Fruit fly (Drosophila melanogaster): ENCODE data around the gene CG13907.

Gene CG13907

dm6 chr3L:897080-897479, 15.3 kb upstream of the CG13907 start, which contains the start of gene CG34057:
TSS of gene CG34057 (plus strand) at chr3L:897380.
- TF ChIP-seq CG4424 (GFP tag; optimal IDR thresholded peaks at IDR 0.05) (no peak), Mad (GFP tag; optimal IDR thresholded peaks at IDR 0.05) (no peak), Ada2b (GFP tag; IDR thresholded peaks at IDR 0.05) (no peak), B-H2 (GFP tag; optimal IDR thresholded peaks at IDR 0.05) (no peak), CrebB (tag; optimal IDR thresholded peaks at IDR 0.05) (no peak), Awh (GFP tag; IDR thresholded peaks at IDR 0.05) (no peak), Sin3A (optimal IDR thresholded peaks at IDR 0.05) (no peak), CG18619 (GFP tag; optimal IDR thresholded peaks at IDR 0.05) (no peak), BEAF-32 (GFP tag; optimal IDR thresholded peaks at IDR 0.05) (no peak), CG7987 (GFP tag; optimal IDR thresholded peaks at IDR 0.05) (no peak), Sry-δ (GFP tag; optimal IDR thresholded peaks at IDR 0.05) (no peak), CG10366 (GFP tag; IDR thresholded peaks at IDR 0.05) (no peak), Lhr (GFP tag; optimal IDR thresholded peaks at IDR 0.05) (no peak), CG16813 (GFP tag; IDR thresholded peaks at IDR 0.05; ENCODE audit: partially characterized antibody) (no peak), Neu2 (GFP tag; optimal IDR thresholded peaks at IDR 0.05; ENCODE audit: borderline replicate concordance) (no peak), Ssrp (tag; optimal IDR thresholded peaks at IDR 0.05) (no peak), CG17829 (tag; optimal IDR thresholded peaks at IDR 0.05) (no peak), Hr3 (GFP tag; optimal IDR thresholded peaks at IDR 0.05) (no peak), btn (GFP tag; optimal IDR thresholded peaks at IDR 0.05) (no peak), Gug (GFP tag; IDR thresholded peaks at IDR 0.05) (no peak)

dm6 chr3L:895314-895980, 13.6 kb upstream of the CG13907 start, which contains the start of gene CG34056:
TSS of gene CG34056 (plus strand) at chr3L:895951.
- peak; percentile 96 for TF ChIP-seq CG7372 (GFP tag; IDR thresholded peaks at IDR 0.05)
- peak; percentile 79 for TF ChIP-seq fd3F (GFP tag; optimal IDR thresholded peaks at IDR 0.05)
- peak; percentile 89 for TF ChIP-seq CG6175 (GFP tag; IDR thresholded peaks at IDR 0.05)
- TF ChIP-seq CG13775 (GFP tag; optimal IDR thresholded peaks at IDR 0.05), result peak; percentile 68
- peak; percentile 90 for TF ChIP-seq CG13424 (tag; optimal IDR thresholded peaks at IDR 0.05)
- no peak for TF ChIP-seq Dfd (GFP tag; optimal IDR thresholded peaks at IDR 0.05)
- TF ChIP-seq dysf (GFP tag; IDR thresholded peaks at IDR 0.05), result peak; percentile 97
- peak; percentile 96 for TF ChIP-seq CG11247 (GFP tag; IDR thresholded peaks at IDR 0.05)
- TF ChIP-seq CG1832 (GFP tag; optimal IDR thresholded peaks at IDR 0.05), result no peak
- peak; percentile 80 for TF ChIP-seq gro (GFP tag; optimal IDR thresholded peaks at IDR 0.05)
- peak; percentile 28 for TF ChIP-seq CHES-1-like (GFP tag; optimal IDR thresholded peaks at IDR 0.05)
- no peak for TF ChIP-seq BEAF-32 (GFP tag; optimal IDR thresholded peaks at IDR 0.05)
- TF ChIP-seq Rfx (GFP tag; IDR thresholded peaks at IDR 0.05), result peak; percentile 97
- peak; percentile 74 for TF ChIP-seq CG12942 (GFP tag; optimal IDR thresholded peaks at IDR 0.05)
- peak; percentile 77; the same call in 1 of the 2 replicates for TF ChIP-seq CG4360 (GFP tag; IDR thresholded peaks at IDR 0.05)
- no peak for TF ChIP-seq gfzf (GFP tag; optimal IDR thresholded peaks at IDR 0.05)
- peak; percentile 93 for TF ChIP-seq CG14050 (GFP tag; IDR thresholded peaks at IDR 0.05)
- TF ChIP-seq CG11504 (tag; optimal IDR thresholded peaks at IDR 0.05), result peak; percentile 95
- TF ChIP-seq CG9727 (GFP tag; optimal IDR thresholded peaks at IDR 0.05), result peak; percentile 91
- TF ChIP-seq schlank (tag; optimal IDR thresholded peaks at IDR 0.05), result peak; percentile 49
- peak; percentile 82 for TF ChIP-seq CG13894 (tag; optimal IDR thresholded peaks at IDR 0.05)
- TF ChIP-seq Dref (GFP tag; IDR thresholded peaks at IDR 0.05), result no peak
- TF ChIP-seq NK7.1 (GFP tag; optimal IDR thresholded peaks at IDR 0.05), result peak; percentile 86
- peak; percentile 96 for TF ChIP-seq Med (GFP tag)
- peak; percentile 84 for TF ChIP-seq CG10209 (GFP tag; optimal IDR thresholded peaks at IDR 0.05)
- TF ChIP-seq CG10147 (GFP tag; optimal IDR thresholded peaks at IDR 0.05), result peak; percentile 95
- TF ChIP-seq zfh1 (GFP tag; IDR thresholded peaks at IDR 0.05), result peak; percentile 97
- TF ChIP-seq ash1 (GFP tag; optimal IDR thresholded peaks at IDR 0.05), result peak; percentile 16
- TF ChIP-seq CG18476 (GFP tag; optimal IDR thresholded peaks at IDR 0.05), result peak; percentile 91
- TF ChIP-seq Neu2 (GFP tag; optimal IDR thresholded peaks at IDR 0.05; ENCODE audit: borderline replicate concordance), result no peak
- TF ChIP-seq Hr3 (GFP tag; optimal IDR thresholded peaks at IDR 0.05), result peak; percentile 79
- TF ChIP-seq Atf3 (GFP tag; optimal IDR thresholded peaks at IDR 0.05), result peak; percentile 19
- TF ChIP-seq dm (GFP tag; optimal IDR thresholded peaks at IDR 0.05), result peak; percentile 5
